Fruit fly (Drosophila melanogaster): ENCODE results near the gene CG4455.

dm6 chr2L:16337785-16338184 is 14.9 kb upstream of the CG4455 start, which contains the start of gene CG31817:
- TF ChIP-seq psq (optimal IDR thresholded peaks at IDR 0.05) = no peak
- no peak for TF ChIP-seq h (optimal IDR thresholded peaks at IDR 0.05)
- TF ChIP-seq insv (optimal IDR thresholded peaks at IDR 0.05) = no peak
- TF ChIP-seq Myc (optimal IDR thresholded peaks at IDR 0.05) = no peak

Data from Kc167 (cell line).